Worm (Caenorhabditis elegans) whole organism, L2 larva: ENCODE results near the gene cyb-3.

Experiments used
- alr-1 ChIP-seq: fragments of 150-350 bp; optimal IDR thresholded peaks from 2 replicates; lab custom pipeline; 2014; ENCODE audit warnings: missing biosample characterization, missing genetic modification characterization
- aly-2 ChIP-seq: fragments of 150-350 bp; optimal IDR thresholded peaks from 2 replicates; lab custom pipeline; 2014; ENCODE audit warnings: missing biosample characterization, missing genetic modification characterization
- elt-3 ChIP-seq: sonication (generic microtip); optimal IDR thresholded peaks from 2 replicates; lab custom pipeline; 2017; ENCODE audit warnings: missing biosample characterization, missing genetic modification characterization
- fos-1 ChIP-seq: fragments of 150-350 bp; optimal IDR thresholded peaks from 2 replicates; lab custom pipeline; 2014; ENCODE audit warnings: missing biosample characterization, missing genetic modification characterization
- lin-13 ChIP-seq: fragments of 150-350 bp; optimal IDR thresholded peaks from 2 replicates; lab custom pipeline; 2014; ENCODE audit warnings: missing biosample characterization, missing genetic modification reagents, missing genetic modification characterization
- mdl-1 ChIP-seq, 2 experiments: fragments of 150-350 bp in 1 of 2; sonication (generic microtip) in 1 of 2; optimal IDR thresholded peaks; 2 replicates each; lab custom pipeline; 2017; ENCODE audit warnings: missing biosample characterization in 2 of 2, missing genetic modification characterization in 2 of 2
- nhr-12 ChIP-seq: fragments of 150-350 bp; optimal IDR thresholded peaks from 2 replicates; lab custom pipeline; 2014; ENCODE audit warnings: missing biosample characterization, missing genetic modification characterization
- nhr-237 ChIP-seq: fragments of 150-350 bp; optimal IDR thresholded peaks from 2 replicates; lab custom pipeline; 2014; ENCODE audit warnings: missing biosample characterization, missing genetic modification characterization
- peb-1 ChIP-seq: fragments of 150-350 bp; optimal IDR thresholded peaks from 2 replicates; lab custom pipeline; 2014; ENCODE audit warnings: missing biosample characterization, missing genetic modification characterization
- sem-4 ChIP-seq: fragments of 150-350 bp; optimal IDR thresholded peaks from 2 replicates; lab custom pipeline; 2014; ENCODE audit warnings: missing biosample characterization, missing genetic modification reagents, missing genetic modification characterization
- sma-3 ChIP-seq: sonication (generic microtip); optimal IDR thresholded peaks from 2 replicates; lab custom pipeline; 2016; ENCODE audit warnings: missing genetic modification reagents, missing genetic modification characterization, missing compliant biosample characterization
- snpc-4 ChIP-seq: fragments of 150-350 bp; optimal IDR thresholded peaks from 2 replicates; lab custom pipeline; 2014; ENCODE audit warnings: missing biosample characterization, missing genetic modification characterization
- unc-62 ChIP-seq: fragments of 150-350 bp; optimal IDR thresholded peaks from 2 replicates; lab custom pipeline; 2014; ENCODE audit warnings: missing biosample characterization, missing genetic modification reagents, missing genetic modification characterization
- ztf-11 ChIP-seq: sonication (generic microtip); optimal IDR thresholded peaks from 2 replicates; lab custom pipeline; 2017; ENCODE audit warnings: missing biosample characterization, missing genetic modification characterization

DNA sequence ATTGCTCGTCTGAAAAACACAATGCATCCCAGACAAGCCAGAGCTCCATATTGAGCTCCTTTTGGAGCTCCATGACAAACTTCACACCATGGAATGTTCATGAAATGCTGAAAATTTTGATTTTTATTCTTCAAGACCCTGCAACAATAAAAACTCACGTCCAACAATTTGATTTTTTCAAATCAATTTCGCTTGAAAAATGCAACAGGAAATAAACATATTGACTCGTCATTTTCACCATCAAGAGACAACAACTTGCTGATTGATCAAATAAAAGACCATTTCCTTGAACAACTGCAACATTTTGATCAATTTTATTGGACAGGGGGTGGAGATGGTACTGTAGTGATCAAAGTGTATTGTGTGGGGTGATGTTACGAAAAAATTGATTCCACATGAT lies 25.8 kb upstream of the cyb-3 start, which contains the start of gene nhr-269:
- TF ChIP-seq fos-1 (tag; lab: Kevin White, UChicago) (no peak), sem-4 (tag; lab: Kevin White, UChicago) (no peak), ztf-11 (tag; lab: Kevin White, UChicago) (no peak), nhr-12 (tag; lab: Kevin White, UChicago) (no peak), aly-2 (tag; lab: Kevin White, UChicago) (no peak), snpc-4 (tag; lab: Kevin White, UChicago) (no peak), unc-62 (GFP tag; lab: Kevin White, UChicago) (no peak), alr-1 (no peak), elt-3 (tag; lab: Kevin White, UChicago) (no peak), lin-13 (GFP tag; lab: Kevin White, UChicago) (no peak), peb-1 (tag; lab: Kevin White, UChicago) (no peak), sma-3 (no peak), nhr-237 (tag; lab: Kevin White, UChicago) (no peak), mdl-1 (tag; optimal IDR thresholded peaks at IDR 0.05; lab: Kevin White, UChicago) (no peak)
